Worm (Caenorhabditis elegans): ENCODE data around the gene wdr-20.

- no peak for TF ChIP-seq him-1 (tag; optimal IDR thresholded peaks at IDR 0.05)
- TF ChIP-seq dao-5 (tag; optimal IDR thresholded peaks at IDR 0.05), result no peak
Observed at ce11 chrV:10123324-10123723, 10.6 kb downstream of the wdr-20 start, which contains the start of gene C08B6.6.

Measured in whole organism, L4/young adult.